Worm (Caenorhabditis elegans) whole organism, young adult: Measurements from ENCODE around the gene srlf-2.
A peak's percentile ranks its signal among the peaks of the same experiment; 100 is the strongest.

Source experiments
- B0336.3 ChIP-seq: fragments of 200-800 bp; sonication (Bioruptor generic); IDR thresholded peaks from 2 replicates; pipeline ENCODE4 v1.3.6; 2022; ENCODE audit warnings: missing genetic modification characterization, missing compliant biosample characterization
- F23B12.7 ChIP-seq: sonication (generic microtip); optimal IDR thresholded peaks from 2 replicates; lab custom pipeline; 2017; ENCODE audit warnings: missing genetic modification characterization, mild to moderate bottlenecking, missing compliant biosample characterization, antibody characterized with exemption, moderate library complexity; ENCODE audit not compliant: insufficient read depth
- F33H1.4 ChIP-seq: fragments of 200-800 bp; sonication (Bioruptor generic); IDR thresholded peaks from 2 replicates; pipeline ENCODE4 v1.3.6; 2022; ENCODE audit warnings: missing genetic modification reagents, missing genetic modification characterization, missing compliant biosample characterization
- F39B2.1 ChIP-seq: fragments of 200-800 bp; sonication (Bioruptor generic); IDR thresholded peaks from 2 replicates; pipeline ENCODE4 v1.3.6; 2022; ENCODE audit warnings: missing genetic modification reagents, missing genetic modification characterization, missing compliant biosample characterization
- F55B11.4 ChIP-seq: sonication (generic microtip); optimal IDR thresholded peaks from 2 replicates; lab custom pipeline; 2016; ENCODE audit warnings: missing compliant biosample characterization, missing genetic modification characterization, borderline replicate concordance; ENCODE audit not compliant: insufficient read depth
- K11D2.4 ChIP-seq: fragments of 200-800 bp; sonication (Bioruptor generic); IDR thresholded peaks from 2 replicates; pipeline ENCODE4 v1.3.6; 2022; ENCODE audit warnings: missing genetic modification reagents, missing genetic modification characterization, missing compliant biosample characterization
- T26A5.8 ChIP-seq: sonication (generic microtip); optimal IDR thresholded peaks from 2 replicates; lab custom pipeline; 2016; ENCODE audit warnings: missing genetic modification characterization, missing compliant biosample characterization
- Y79H2A.3 ChIP-seq: fragments of 200-800 bp; sonication (Bioruptor generic); conservative IDR thresholded peaks from 2 replicates; pipeline ENCODE4 v1.3.6; 2022; ENCODE audit warnings: missing genetic modification reagents, missing genetic modification characterization, missing compliant biosample characterization
- athp-1 ChIP-seq: sonication (generic microtip); optimal IDR thresholded peaks from 2 replicates; lab custom pipeline; 2017; ENCODE audit warnings: mild to moderate bottlenecking, missing genetic modification characterization, missing compliant biosample characterization
- ccch-3 ChIP-seq: fragments of 200-800 bp; sonication (Bioruptor generic); optimal IDR thresholded peaks from 2 replicates; lab custom pipeline; 2018; ENCODE audit warnings: mild to moderate bottlenecking, missing genetic modification characterization, missing compliant biosample characterization
- ceh-40 ChIP-seq: fragments of 200-800 bp; sonication (Bioruptor generic); IDR thresholded peaks from 2 replicates; pipeline ENCODE4 v1.3.6; 2022; ENCODE audit warnings: missing genetic modification characterization, missing compliant biosample characterization
- ceh-91 ChIP-seq: fragments of 200-800 bp; sonication (Bioruptor generic); IDR thresholded peaks from 2 replicates; pipeline ENCODE4 v1.3.6; 2022; ENCODE audit warnings: missing genetic modification reagents, missing genetic modification characterization, missing compliant biosample characterization
- die-1 ChIP-seq: sonication (generic microtip); optimal IDR thresholded peaks from 2 replicates; lab custom pipeline; 2016; ENCODE audit warnings: missing genotype, mild to moderate bottlenecking, missing genetic modification characterization, missing compliant biosample characterization
- dpl-1 ChIP-seq: fragments of 150-350 bp; optimal IDR thresholded peaks from 2 replicates; lab custom pipeline; 2014; ENCODE audit warnings: missing biosample characterization, missing genetic modification reagents, missing genetic modification characterization
- ekl-4 ChIP-seq: fragments of 200-800 bp; sonication (Bioruptor generic); IDR thresholded peaks from 2 replicates; pipeline ENCODE4 v1.3.6; 2022; ENCODE audit warnings: missing genetic modification reagents, missing genetic modification characterization, missing compliant biosample characterization
- gei-17 ChIP-seq: fragments of 200-800 bp; sonication (Bioruptor generic); optimal IDR thresholded peaks from 2 replicates; lab custom pipeline; 2018; ENCODE audit warnings: mild to moderate bottlenecking, missing genetic modification characterization, missing compliant biosample characterization
- hlh-26 ChIP-seq: fragments of 200-800 bp; sonication (Bioruptor generic); conservative IDR thresholded peaks from 2 replicates; pipeline ENCODE4 v1.3.6; 2022; ENCODE audit warnings: missing genetic modification reagents, missing genetic modification characterization, missing compliant biosample characterization
- hmg-20 ChIP-seq: fragments of 200-800 bp; sonication (Bioruptor generic); IDR thresholded peaks from 2 replicates; pipeline ENCODE4 v1.3.6; 2022; ENCODE audit warnings: missing genetic modification reagents, missing genetic modification characterization, missing compliant biosample characterization
- hrde-1 ChIP-seq: sonication (generic microtip); optimal IDR thresholded peaks from 2 replicates; lab custom pipeline; 2016; ENCODE audit warnings: missing genetic modification characterization, mild to moderate bottlenecking, missing compliant biosample characterization, moderate library complexity, missing genotype, missing genetic modification reagents, borderline replicate concordance
- lin-26 ChIP-seq: fragments of 200-800 bp; sonication (Bioruptor generic); IDR thresholded peaks from 2 replicates; pipeline ENCODE4 v1.3.6; 2022; ENCODE audit warnings: missing genetic modification reagents, missing genetic modification characterization, missing compliant biosample characterization
- madf-3 ChIP-seq: fragments of 200-800 bp; sonication (Bioruptor generic); IDR thresholded peaks from 2 replicates; pipeline ENCODE4 v1.3.6; 2022; ENCODE audit warnings: missing genetic modification reagents, missing genetic modification characterization, missing compliant biosample characterization
- mel-28 ChIP-seq: sonication (generic microtip); optimal IDR thresholded peaks from 2 replicates; lab custom pipeline; 2016; ENCODE audit warnings: borderline replicate concordance, mild to moderate bottlenecking, missing genetic modification characterization, missing compliant biosample characterization
- mxl-1 ChIP-seq: sonication (generic microtip); optimal IDR thresholded peaks from 2 replicates; lab custom pipeline; 2016; ENCODE audit warnings: missing genetic modification characterization, missing compliant biosample characterization
- nfyb-1 ChIP-seq: fragments of 200-800 bp; sonication (Bioruptor generic); IDR thresholded peaks from 2 replicates; pipeline ENCODE4 v1.3.6; 2022; ENCODE audit warnings: missing genetic modification reagents, missing genetic modification characterization, missing compliant biosample characterization
- nhr-179 ChIP-seq: sonication (generic microtip); optimal IDR thresholded peaks from 2 replicates; lab custom pipeline; 2016; ENCODE audit warnings: mild to moderate bottlenecking, missing genetic modification characterization, missing compliant biosample characterization
- nhr-90 ChIP-seq: sonication (generic microtip); optimal IDR thresholded peaks from 2 replicates; lab custom pipeline; 2016; ENCODE audit warnings: missing genotype, mild to moderate bottlenecking, missing genetic modification characterization, missing compliant biosample characterization
- pbrm-1 ChIP-seq: fragments of 200-800 bp; sonication (Bioruptor generic); IDR thresholded peaks from 2 replicates; pipeline ENCODE4 v1.3.6; 2022; ENCODE audit warnings: missing genetic modification reagents, missing genetic modification characterization, missing compliant biosample characterization
- repo-1 ChIP-seq: sonication (generic microtip); optimal IDR thresholded peaks from 2 replicates; lab custom pipeline; 2017; ENCODE audit warnings: mild to moderate bottlenecking, missing genetic modification characterization, missing compliant biosample characterization
- sea-2 ChIP-seq: fragments of 200-800 bp; sonication (Bioruptor generic); IDR thresholded peaks from 2 replicates; pipeline ENCODE4 v1.3.6; 2022; ENCODE audit warnings: missing genetic modification characterization, missing compliant biosample characterization
- snpc-3.4 ChIP-seq: sonication (generic microtip); optimal IDR thresholded peaks from 2 replicates; lab custom pipeline; 2017; ENCODE audit warnings: missing genetic modification characterization, mild to moderate bottlenecking, missing compliant biosample characterization, antibody characterized with exemption, moderate library complexity, missing genotype, missing genetic modification reagents
- snpc-4 ChIP-seq, 5 experiments: fragments of 150-350 bp in 1 of 5; sonication (generic microtip) in 4 of 5; optimal IDR thresholded peaks; 2 replicates each; lab custom pipeline; 2014 to 2018; ENCODE audit warnings: missing genetic modification characterization in 5 of 5, missing biosample characterization in 3 of 5, antibody characterized with exemption in 2 of 5, mild to moderate bottlenecking in 2 of 5, missing compliant biosample characterization in 2 of 5, missing genotype in 2 of 5, moderate library complexity in 2 of 5, missing genetic modification reagents in 1 of 5
- unc-130 ChIP-seq: sonication (generic microtip); optimal IDR thresholded peaks from 2 replicates; lab custom pipeline; 2016; ENCODE audit warnings: missing genetic modification reagents, missing genetic modification characterization, missing compliant biosample characterization
- ztf-28 ChIP-seq: fragments of 200-800 bp; sonication (Bioruptor generic); IDR thresholded peaks from 2 replicates; pipeline ENCODE4 v1.3.6; 2022; ENCODE audit warnings: missing genetic modification reagents, missing genetic modification characterization, missing compliant biosample characterization
- ztf-6 ChIP-seq: fragments of 200-800 bp; sonication (Bioruptor generic); IDR thresholded peaks from 2 replicates; pipeline ENCODE4 v1.3.6; 2022; ENCODE audit warnings: missing genetic modification reagents, missing genetic modification characterization, missing compliant biosample characterization

The srlf-2 gene

ce11 chrIV:8511056-8511455 lies 21.0 kb downstream of the srlf-2 start, which contains the start of gene mes-6 (continued):
- TF ChIP-seq snpc-4 (GFP tag; optimal IDR thresholded peaks at IDR 0.05; lab: Kevin White, UChicago) (no peak), snpc-4 (tag; optimal IDR thresholded peaks at IDR 0.05; lab: Kevin White, UChicago) (peak in 1 of 4 experiments; percentile 71), F33H1.4 (GFP tag; lab: Robert Waterston, UW) (peak; percentile 92)

ce11 chrIV:8512679-8513078 lies 22.7 kb downstream of the srlf-2 start, which contains the start of gene C09G4.4:
Gene C09G4.4 (plus strand): TSS chrIV:8512979.
- peak; percentile 9 for TF ChIP-seq athp-1 (tag; lab: Kevin White, UChicago)
- TF ChIP-seq F33H1.4 (GFP tag; lab: Robert Waterston, UW), result 0 out of 2 replicates have a peak, but pooled peaks have one; percentile 5
- no peak for TF ChIP-seq F23B12.7 (tag; lab: Kevin White, UChicago)
- TF ChIP-seq lin-26 (GFP tag; lab: Robert Waterston, UW), result 0 out of 2 replicates have a peak, but pooled peaks have one; percentile 56

ce11 chrIV:8513619-8514018 lies 23.6 kb downstream of the srlf-2 start, which contains the start of gene cks-1:
Gene cks-1 (plus strand): TSS chrIV:8513919.
- TF ChIP-seq ekl-4 (no peak), ceh-91 (GFP tag; lab: Robert Waterston, UW) (no peak), die-1 (tag; lab: Kevin White, UChicago) (peak; percentile 26), mel-28 (tag; lab: Kevin White, UChicago) (no peak), pbrm-1 (no peak), snpc-3.4 (tag; lab: Kevin White, UChicago) (peak; percentile 27), K11D2.4 (no peak), hmg-20 (GFP tag; lab: Robert Waterston, UW) (no peak), B0336.3 (GFP tag; lab: Robert Waterston, UW) (0 out of 2 replicates have a peak, but pooled peaks have one; percentile 13), ztf-6 (GFP tag; lab: Robert Waterston, UW) (no peak), F55B11.4 (no peak), ceh-40 (GFP tag; lab: Robert Waterston, UW) (no peak)

ce11 chrIV:8514546-8514945 lies 24.5 kb downstream of the srlf-2 start:
- no peak for TF ChIP-seq ekl-4
- no peak for TF ChIP-seq mxl-1 (tag; lab: Kevin White, UChicago)
- no peak for TF ChIP-seq F55B11.4
- no peak for TF ChIP-seq nhr-179 (tag; lab: Kevin White, UChicago)
- TF ChIP-seq lin-26 (GFP tag; lab: Robert Waterston, UW), result 0 out of 2 replicates have a peak, but pooled peaks have one; percentile 35
- no peak for TF ChIP-seq nhr-90 (tag; lab: Kevin White, UChicago)
- TF ChIP-seq snpc-3.4 (tag; lab: Kevin White, UChicago), result peak; percentile 28
- TF ChIP-seq gei-17, result no peak
- TF ChIP-seq Y79H2A.3 (GFP tag; lab: Robert Waterston, UW), result peak; percentile 77; the same call in 1 of the 2 replicates
- peak; percentile 42 for TF ChIP-seq repo-1 (tag; lab: Kevin White, UChicago)
- peak; percentile 15 for TF ChIP-seq unc-130 (GFP tag; lab: Kevin White, UChicago)
- no peak for TF ChIP-seq F39B2.1 (GFP tag; lab: Robert Waterston, UW)
- peak; percentile 4 for TF ChIP-seq athp-1 (tag; lab: Kevin White, UChicago)
- peak; percentile 87 for TF ChIP-seq hrde-1 (tag; lab: Kevin White, UChicago)
- no peak for TF ChIP-seq dpl-1 (GFP tag; lab: Kevin White, UChicago)
- TF ChIP-seq, all 124 proteins: peak for 7

DNA sequence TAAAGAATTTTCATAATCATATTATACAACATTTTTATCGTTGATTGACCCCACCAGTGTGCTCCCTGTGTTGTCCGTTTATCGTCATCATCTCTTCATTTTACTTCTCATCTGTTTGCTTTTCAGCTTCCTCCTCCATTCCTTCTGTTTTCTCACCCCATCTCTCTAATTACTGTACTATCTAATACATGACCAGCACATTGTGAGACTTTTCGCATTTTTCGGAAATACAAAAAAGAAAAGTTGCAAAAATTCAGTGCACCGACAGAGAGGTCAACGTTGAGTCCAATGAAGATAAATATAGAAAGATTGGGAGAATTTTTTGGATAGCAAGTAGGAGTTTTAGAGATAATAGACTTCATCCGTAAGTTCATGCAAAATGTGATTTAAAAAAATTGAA lies 29.9 kb downstream of the srlf-2 start:
- TF ChIP-seq hlh-26 (no peak), ztf-28 (GFP tag; lab: Robert Waterston, UW) (no peak), madf-3 (GFP tag; lab: Robert Waterston, UW) (no peak), ccch-3 (GFP tag; lab: Kevin White, UChicago) (no peak), T26A5.8 (tag; lab: Kevin White, UChicago) (no peak), F23B12.7 (tag; lab: Kevin White, UChicago) (no peak), B0336.3 (GFP tag; lab: Robert Waterston, UW) (no peak), sea-2 (GFP tag; lab: Robert Waterston, UW) (no peak), nfyb-1 (GFP tag; lab: Robert Waterston, UW) (no peak)
- TF ChIP-seq, all 124 proteins: peak for 0
